Worm (Caenorhabditis elegans): ENCODE measurements around the gene nhr-105.

DNA sequence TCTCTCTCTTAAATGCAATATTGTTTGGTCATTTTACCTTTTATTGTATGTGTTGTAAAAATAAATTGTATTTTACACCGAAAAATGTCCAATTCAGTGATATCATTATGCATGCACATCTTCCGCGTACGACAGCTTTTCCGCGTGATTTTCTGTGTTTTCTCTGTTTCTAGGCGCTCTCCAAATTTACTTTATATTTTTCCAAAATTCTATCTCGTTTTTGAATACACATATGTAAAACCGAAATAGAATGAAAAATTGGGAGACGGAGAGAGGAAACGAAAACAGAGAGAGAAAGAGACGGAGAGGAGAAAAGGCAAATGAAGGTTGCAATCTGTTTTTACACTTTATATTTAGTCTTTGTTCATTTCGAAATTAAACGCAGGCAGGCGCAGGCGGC, 33.5 kb upstream of the nhr-105 start:
- TF ChIP-seq pha-4 (tag; optimal IDR thresholded peaks at IDR 0.05) = peak; percentile 75
- no peak for TF ChIP-seq zag-1 (tag; optimal IDR thresholded peaks at IDR 0.05)
- no peak for TF ChIP-seq ZK546.5 (tag; optimal IDR thresholded peaks at IDR 0.05)
